Worm (Caenorhabditis elegans) whole organism, young adult: ENCODE measurements around the gene R11D1.3.

Source experiments
- F55B11.4 ChIP-seq: sonication (generic microtip); optimal IDR thresholded peaks from 2 replicates; lab custom pipeline; 2016; ENCODE audit warnings: missing compliant biosample characterization, missing genetic modification characterization, borderline replicate concordance; ENCODE audit not compliant: insufficient read depth
- K11D2.4 ChIP-seq: fragments of 200-800 bp; sonication (Bioruptor generic); IDR thresholded peaks from 2 replicates; pipeline ENCODE4 v1.3.6; 2022; ENCODE audit warnings: missing genetic modification reagents, missing genetic modification characterization, missing compliant biosample characterization
- ceh-79 ChIP-seq: sonication (generic microtip); optimal IDR thresholded peaks from 2 replicates; lab custom pipeline; 2017; ENCODE audit warnings: mild to moderate bottlenecking, missing genetic modification characterization, missing compliant biosample characterization
- lin-40 ChIP-seq: sonication (generic microtip); optimal IDR thresholded peaks from 2 replicates; lab custom pipeline; 2016; ENCODE audit warnings: missing genetic modification characterization, mild to moderate bottlenecking, missing compliant biosample characterization, missing genotype, missing genetic modification reagents
- lsl-1 ChIP-seq: fragments of 200-800 bp; sonication (Bioruptor generic); optimal IDR thresholded peaks from 2 replicates; lab custom pipeline; 2018; ENCODE audit warnings: mild to moderate bottlenecking, missing genetic modification characterization, moderate library complexity, missing compliant biosample characterization
- madf-10 ChIP-seq: sonication (generic microtip); optimal IDR thresholded peaks from 2 replicates; lab custom pipeline; 2016; ENCODE audit warnings: mild to moderate bottlenecking, missing genetic modification characterization, missing compliant biosample characterization
- nhr-90 ChIP-seq: sonication (generic microtip); optimal IDR thresholded peaks from 2 replicates; lab custom pipeline; 2016; ENCODE audit warnings: missing genotype, mild to moderate bottlenecking, missing genetic modification characterization, missing compliant biosample characterization
- snpc-3.4 ChIP-seq: sonication (generic microtip); optimal IDR thresholded peaks from 2 replicates; lab custom pipeline; 2017; ENCODE audit warnings: missing genetic modification characterization, mild to moderate bottlenecking, missing compliant biosample characterization, antibody characterized with exemption, moderate library complexity, missing genotype, missing genetic modification reagents
- unc-130 ChIP-seq: sonication (generic microtip); optimal IDR thresholded peaks from 2 replicates; lab custom pipeline; 2016; ENCODE audit warnings: missing genetic modification reagents, missing genetic modification characterization, missing compliant biosample characterization

DNA sequence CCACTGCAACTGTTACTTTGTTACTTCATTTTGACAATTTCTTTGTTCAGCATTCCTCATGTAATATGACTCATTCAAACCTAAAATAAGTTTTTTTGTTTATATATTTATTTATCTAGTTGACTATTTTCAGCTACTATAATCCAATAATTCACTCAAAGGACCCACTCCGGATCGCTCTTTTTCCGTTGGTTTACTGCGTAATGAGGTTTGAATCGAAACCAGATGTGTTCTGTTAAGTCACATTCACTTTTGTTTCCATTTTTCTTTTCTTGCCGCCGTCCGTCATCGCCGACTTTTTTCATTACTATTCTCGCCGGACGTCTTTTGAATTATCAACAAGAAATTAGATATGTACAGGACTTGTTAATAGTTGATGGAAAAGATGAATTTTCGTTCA lies 48.5 kb downstream of the R11D1.3 start:
- TF ChIP-seq K11D2.4, result no peak
- TF ChIP-seq madf-10 (tag; lab: Kevin White, UChicago), result no peak
- no peak for TF ChIP-seq unc-130 (GFP tag; lab: Kevin White, UChicago)
- no peak for TF ChIP-seq nhr-90 (tag; lab: Kevin White, UChicago)
- no peak for TF ChIP-seq snpc-3.4
- TF ChIP-seq F55B11.4 (tag; lab: Kevin White, UChicago), result no peak
- TF ChIP-seq ceh-79 (tag; lab: Kevin White, UChicago), result no peak
- TF ChIP-seq lsl-1 (GFP tag; lab: Kevin White, UChicago), result no peak
- no peak for TF ChIP-seq lin-40 (tag; lab: Kevin White, UChicago)
